Fruit fly (Drosophila melanogaster) whole organism, wandering third instar larva: ENCODE data around the gene Elba3.

ENCODE experiments used
- CG9705 ChIP-seq: fragments of 200-800 bp; sonication (Bioruptor generic); optimal IDR thresholded peaks from 2 replicates; lab custom pipeline; 2018; ENCODE audit warnings: missing biosample characterization, mild to moderate bottlenecking, missing genetic modification characterization
- Dfd ChIP-seq: fragments of >200 bp; optimal IDR thresholded peaks from 2 replicates; lab custom pipeline; 2017; ENCODE audit warnings: missing biosample characterization, missing genetic modification characterization
- Jra ChIP-seq: sonication (Bioruptor generic); optimal IDR thresholded peaks from 2 replicates; lab custom pipeline; 2016; ENCODE audit warnings: missing biosample characterization, missing genetic modification characterization
- Myc ChIP-seq: fragments of >200 bp; optimal IDR thresholded peaks from 2 replicates; lab custom pipeline; 2017
- dsf ChIP-seq: sonication (Bioruptor generic); optimal IDR thresholded peaks from 2 replicates; lab custom pipeline; 2016; ENCODE audit warnings: missing biosample characterization, missing genetic modification characterization, borderline replicate concordance
- fru ChIP-seq: fragments of 200-800 bp; sonication (Bioruptor generic); optimal IDR thresholded peaks from 3 replicates; lab custom pipeline; 2016; ENCODE audit warnings: missing biosample characterization, mild to moderate bottlenecking, missing genetic modification characterization
- psq ChIP-seq: fragments of 200-800 bp; sonication (Bioruptor generic); optimal IDR thresholded peaks from 3 replicates; lab custom pipeline; 2017; ENCODE audit warnings: missing biosample characterization, mild to moderate bottlenecking, missing genetic modification characterization, moderate library complexity
- sv ChIP-seq: fragments of 200-800 bp; sonication (Bioruptor generic); optimal IDR thresholded peaks from 3 replicates; lab custom pipeline; 2016; ENCODE audit warnings: missing biosample characterization, missing genetic modification characterization

DNA sequence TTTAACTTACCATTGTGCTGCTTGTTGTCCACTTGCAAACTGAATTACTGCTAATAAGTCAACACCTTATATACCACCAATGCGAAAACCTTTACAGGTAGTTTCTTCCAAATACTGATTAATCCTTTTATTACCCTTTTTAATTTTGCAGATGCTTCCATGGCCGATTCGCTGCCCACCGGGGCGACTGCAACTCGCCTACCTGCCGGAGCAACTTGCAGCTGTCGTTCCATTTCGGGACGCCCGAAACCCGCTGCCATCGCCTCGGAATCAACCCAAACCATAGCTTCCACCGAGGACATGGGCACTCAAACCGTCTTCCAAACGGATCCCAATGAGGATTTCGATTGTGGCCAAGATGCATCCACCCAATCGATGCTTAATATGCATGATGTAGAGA lies 3.0 kb upstream of the Elba3 start, which contains the start of gene Elba1:
- TF ChIP-seq CG9705 (GFP tag; lab: Kevin White, UChicago) (no peak), psq (no peak), dsf (GFP tag; lab: Kevin White, UChicago) (no peak), Jra (no peak), sv (GFP tag; lab: Kevin White, UChicago) (no peak), fru (GFP tag; lab: Kevin White, UChicago) (no peak), Myc (lab: Kevin White, UChicago) (no peak), Dfd (GFP tag; lab: Kevin White, UChicago) (no peak)
